Fruit fly (Drosophila melanogaster): ENCODE data around the gene Mst87F.

The Mst87F gene

dm6 chr3R:13837807-13838206, 10.0 kb upstream of the Mst87F start, which contains the start of gene Nsf2:
Gene Nsf2, minus strand, starts transcription at chr3R:13837991.
- TF ChIP-seq Vsx2 (GFP tag; optimal IDR thresholded peaks at IDR 0.05; ENCODE audit: partially characterized antibody): peak; percentile 66
- peak; percentile 14 for TF ChIP-seq HLH106 (tag; optimal IDR thresholded peaks at IDR 0.05)
- no peak for TF ChIP-seq N (GFP tag; optimal IDR thresholded peaks at IDR 0.05)
- TF ChIP-seq dl (GFP tag; optimal IDR thresholded peaks at IDR 0.05; ENCODE audit: insufficient read depth in 1 of 2, partially characterized antibody in 2 of 2): peak; percentile 2 to 54
- TF ChIP-seq OdsH (GFP tag; optimal IDR thresholded peaks at IDR 0.05): no peak
- peak; percentile 93 for TF ChIP-seq Dif (GFP tag; optimal IDR thresholded peaks at IDR 0.05; ENCODE audit: partially characterized antibody)
- no peak for TF ChIP-seq foxo (GFP tag; optimal IDR thresholded peaks at IDR 0.05)
- TF ChIP-seq Rel (GFP tag; optimal IDR thresholded peaks at IDR 0.05): no peak
- TF ChIP-seq Rel (tag; optimal IDR thresholded peaks at IDR 0.05): peak; percentile 48
- peak; percentile 4 for TF ChIP-seq rgr (GFP tag; optimal IDR thresholded peaks at IDR 0.05)

- no peak for TF ChIP-seq pan (optimal IDR thresholded peaks at IDR 0.05)
- no peak for TF ChIP-seq Dfd (GFP tag; optimal IDR thresholded peaks at IDR 0.05)
- TF ChIP-seq rgr (GFP tag; optimal IDR thresholded peaks at IDR 0.05): no peak
These were observed 6.7 kb upstream of the Mst87F start for dm6 chr3R:13834551-13834950.

dm6 chr3R:13833515-13833914, 5.7 kb upstream of the Mst87F start:
- TF ChIP-seq sage (GFP tag; optimal IDR thresholded peaks at IDR 0.05): no peak
- TF ChIP-seq Myc (optimal IDR thresholded peaks at IDR 0.05): peak; percentile 71
- TF ChIP-seq sv (GFP tag; optimal IDR thresholded peaks at IDR 0.05): no peak

dm6 chr3R:13832950-13833349, 5.1 kb upstream of the Mst87F start:
- no peak for TF ChIP-seq Hr83 (GFP tag; optimal IDR thresholded peaks at IDR 0.05; ENCODE audit: poor library complexity, severe bottlenecking)

dm6 chr3R:13831596-13832119, 3.9 kb upstream of the Mst87F start:
- TF ChIP-seq Myc (optimal IDR thresholded peaks at IDR 0.05) (no peak), br (GFP tag; optimal IDR thresholded peaks at IDR 0.05) (peak; percentile 22), brk (GFP tag; optimal IDR thresholded peaks at IDR 0.05) (peak; percentile 12), CG9705 (GFP tag; optimal IDR thresholded peaks at IDR 0.05) (no peak), Dfd (GFP tag; optimal IDR thresholded peaks at IDR 0.05) (no peak), Jra (GFP tag; optimal IDR thresholded peaks at IDR 0.05) (no peak), HLH106 (tag; optimal IDR thresholded peaks at IDR 0.05) (peak; percentile 87), sv (GFP tag; optimal IDR thresholded peaks at IDR 0.05) (no peak), CG32264 (GFP tag; optimal IDR thresholded peaks at IDR 0.05) (no peak), tai (GFP tag; optimal IDR thresholded peaks at IDR 0.05) (no peak), lola (GFP tag; optimal IDR thresholded peaks at IDR 0.05) (no peak), Vsx2 (GFP tag; optimal IDR thresholded peaks at IDR 0.05; ENCODE audit: partially characterized antibody) (no peak), psq (GFP tag; optimal IDR thresholded peaks at IDR 0.05) (peak; percentile 79), usp (GFP tag; optimal IDR thresholded peaks at IDR 0.05) (no peak), Dif (GFP tag; optimal IDR thresholded peaks at IDR 0.05; ENCODE audit: partially characterized antibody) (no peak), dsf (GFP tag; optimal IDR thresholded peaks at IDR 0.05; ENCODE audit: borderline replicate concordance) (no peak), sage (GFP tag; optimal IDR thresholded peaks at IDR 0.05) (no peak), fru (GFP tag; optimal IDR thresholded peaks at IDR 0.05) (peak; percentile 69), woc (GFP tag; optimal IDR thresholded peaks at IDR 0.05) (no peak), pan (optimal IDR thresholded peaks at IDR 0.05) (no peak), ey (GFP tag; optimal IDR thresholded peaks at IDR 0.05) (peak; percentile 35), OdsH (GFP tag; optimal IDR thresholded peaks at IDR 0.05) (peak; percentile 74), rgr (GFP tag; optimal IDR thresholded peaks at IDR 0.05) (peak; percentile 68), Hr78 (GFP tag; optimal IDR thresholded peaks at IDR 0.05) (no peak), GATAd (GFP tag; optimal IDR thresholded peaks at IDR 0.05) (no peak), Mio (GFP tag; optimal IDR thresholded peaks at IDR 0.05) (no peak), N (GFP tag; optimal IDR thresholded peaks at IDR 0.05) (no peak), Sp1 (GFP tag; optimal IDR thresholded peaks at IDR 0.05) (peak; percentile 85), h (GFP tag; optimal IDR thresholded peaks at IDR 0.05) (peak; percentile 67), dmrt93B (GFP tag; optimal IDR thresholded peaks at IDR 0.05) (no peak), Hnf4 (GFP tag; optimal IDR thresholded peaks at IDR 0.05) (peak; percentile 58), Rel (GFP tag; optimal IDR thresholded peaks at IDR 0.05) (peak; percentile 29), Rel (tag; optimal IDR thresholded peaks at IDR 0.05) (peak; percentile 64), Abd-B (GFP tag; optimal IDR thresholded peaks at IDR 0.05) (no peak), CrebA (GFP tag; optimal IDR thresholded peaks at IDR 0.05; ENCODE audit: borderline replicate concordance) (no peak), foxo (GFP tag; optimal IDR thresholded peaks at IDR 0.05) (peak in 1 of 2 experiments; percentile 75), Hr83 (GFP tag; optimal IDR thresholded peaks at IDR 0.05; ENCODE audit: poor library complexity, severe bottlenecking) (no peak), dl (GFP tag; optimal IDR thresholded peaks at IDR 0.05; ENCODE audit: insufficient read depth in 1 of 2, partially characterized antibody in 2 of 2) (no peak), jim (GFP tag; optimal IDR thresholded peaks at IDR 0.05) (no peak)
